Worm (Caenorhabditis elegans) whole organism, L2 larva: ENCODE measurements around the gene Y45F3A.9.

ENCODE experiments used
- nhr-11 ChIP-seq: fragments of 150-350 bp; optimal IDR thresholded peaks from 2 replicates; lab custom pipeline; 2014; ENCODE audit warnings: missing biosample characterization, missing genetic modification characterization
- unc-62 ChIP-seq: fragments of 150-350 bp; optimal IDR thresholded peaks from 2 replicates; lab custom pipeline; 2014; ENCODE audit warnings: missing biosample characterization, missing genetic modification reagents, missing genetic modification characterization

- no peak for TF ChIP-seq unc-62 (GFP tag; lab: Kevin White, UChicago)
- TF ChIP-seq nhr-11: no peak
These were observed 1.4 kb upstream of the Y45F3A.9 start, which contains the start of gene Y39A1A.3 for ce11 chrIII:10596387-10596786.
